Fruit fly (Drosophila melanogaster): ENCODE results near the gene CG42705.

CG42705 gene

DNA sequence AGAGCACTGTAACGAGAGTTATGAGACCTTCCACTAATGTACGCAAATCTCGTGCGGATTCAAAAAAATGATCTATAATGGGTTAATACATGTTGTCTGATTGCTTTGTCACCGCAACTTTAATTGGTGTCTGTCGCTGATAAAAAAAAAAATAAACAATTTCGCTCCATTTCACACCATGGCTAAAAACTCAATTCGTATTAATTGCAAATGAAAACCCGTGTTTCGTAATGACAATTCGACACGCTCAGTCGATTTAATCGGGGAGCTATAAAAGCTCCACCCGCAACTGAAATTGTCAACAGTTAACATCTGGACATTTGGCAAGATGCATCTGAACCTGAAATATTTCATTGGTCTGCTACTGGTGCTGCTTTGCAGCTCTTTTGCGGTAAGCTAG is 38.2 kb downstream of the CG42705 start, which contains the start of gene CG11368:
TSS of gene CG11368 (plus strand) at position 301 of the 400 bp plus-strand sequence.
- TF ChIP-seq Sry-β (GFP tag; optimal IDR thresholded peaks at IDR 0.05) (no peak), CG9215 (GFP tag; IDR thresholded peaks at IDR 0.05) (no peak), Dbx (GFP tag; IDR thresholded peaks at IDR 0.05) (no peak), gt (GFP tag; IDR thresholded peaks at IDR 0.05) (no peak), CG12155 (GFP tag; optimal IDR thresholded peaks at IDR 0.05) (no peak), Hr39 (optimal IDR thresholded peaks at IDR 0.05) (no peak), MESR4 (GFP tag; optimal IDR thresholded peaks at IDR 0.05) (no peak), CG10959 (GFP tag; IDR thresholded peaks at IDR 0.05) (no peak)

DNA sequence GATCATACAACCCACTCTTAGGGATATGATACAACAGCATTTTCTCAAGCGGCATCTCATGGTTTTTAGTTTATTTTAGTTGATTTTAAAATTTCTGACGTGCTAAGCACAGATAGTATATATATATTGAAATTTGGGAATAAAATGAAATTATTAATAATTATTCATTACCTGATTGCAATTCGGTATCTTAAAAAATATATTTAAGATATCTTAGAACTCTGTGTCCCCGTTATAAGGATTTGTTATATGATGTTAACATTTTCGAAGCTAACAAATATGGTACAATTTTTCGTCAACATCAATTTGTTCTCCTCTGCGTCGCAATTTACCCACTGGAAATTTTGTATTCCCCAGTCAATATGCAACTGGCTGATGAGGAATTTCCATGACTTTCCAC is 39.6 kb downstream of the CG42705 start, which contains the start of gene CG43198:
TSS of gene CG43198 (minus strand) at position 101 of the 400 bp plus-strand sequence.
- TF ChIP-seq CG15601 (tag; optimal IDR thresholded peaks at IDR 0.05) (no peak), nau (GFP tag; optimal IDR thresholded peaks at IDR 0.05) (no peak), slou (GFP tag; optimal IDR thresholded peaks at IDR 0.05) (no peak), CG8359 (GFP tag; optimal IDR thresholded peaks at IDR 0.05; ENCODE audit: borderline replicate concordance) (no peak)

DNA sequence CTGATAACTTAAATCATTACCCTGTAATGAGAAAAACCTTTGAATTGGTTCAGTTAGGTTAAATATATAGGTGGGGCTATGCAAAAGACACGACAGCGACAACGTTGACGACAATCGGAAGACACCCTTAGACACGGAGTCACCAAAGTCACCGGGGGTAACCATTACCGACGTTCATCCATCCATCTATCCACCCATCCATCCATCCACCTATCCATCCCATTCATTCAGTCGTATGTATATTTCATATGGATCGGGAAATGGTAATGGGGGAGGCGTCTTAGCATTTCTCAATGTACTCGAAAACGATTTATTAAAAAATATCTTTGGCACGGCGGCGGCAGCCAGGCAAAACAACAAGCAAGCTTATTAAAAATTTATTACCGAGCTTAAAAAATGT is 48.4 kb downstream of the CG42705 start:
- TF ChIP-seq CG16863 (GFP tag; optimal IDR thresholded peaks at IDR 0.05) (no peak), her (GFP tag; optimal IDR thresholded peaks at IDR 0.05) (no peak), toy (GFP tag; IDR thresholded peaks at IDR 0.05) (no peak), CG4707 (GFP tag; optimal IDR thresholded peaks at IDR 0.05) (no peak), ato (GFP tag; IDR thresholded peaks at IDR 0.05; ENCODE audit: partially characterized antibody) (no peak), CG14860 (GFP tag; IDR thresholded peaks at IDR 0.05; ENCODE audit: partially characterized antibody) (no peak), az2 (GFP tag; optimal IDR thresholded peaks at IDR 0.05) (no peak), nom (GFP tag; optimal IDR thresholded peaks at IDR 0.05) (no peak), CG8089 (GFP tag; optimal IDR thresholded peaks at IDR 0.05) (no peak), CG13624 (GFP tag; optimal IDR thresholded peaks at IDR 0.05) (no peak), HHEX (GFP tag; optimal IDR thresholded peaks at IDR 0.05) (no peak), CG1233 (GFP tag; optimal IDR thresholded peaks at IDR 0.05) (no peak), prd (optimal IDR thresholded peaks at IDR 0.05) (no peak), prd (GFP tag; IDR thresholded peaks at IDR 0.05) (no peak), CG12299 (tag; optimal IDR thresholded peaks at IDR 0.05) (no peak), CG16813 (GFP tag; IDR thresholded peaks at IDR 0.05; ENCODE audit: partially characterized antibody) (no peak), CG8281 (tag; optimal IDR thresholded peaks at IDR 0.05) (peak; percentile 91), Ets65A (GFP tag) (peak; percentile 11), NFAT (GFP tag; IDR thresholded peaks at IDR 0.05) (no peak), CG13123 (GFP tag; optimal IDR thresholded peaks at IDR 0.05) (no peak), sens (GFP tag) (peak; percentile 13)
